Worm (Caenorhabditis elegans): Measurements from ENCODE around the gene Y38E10A.17.

DNA sequence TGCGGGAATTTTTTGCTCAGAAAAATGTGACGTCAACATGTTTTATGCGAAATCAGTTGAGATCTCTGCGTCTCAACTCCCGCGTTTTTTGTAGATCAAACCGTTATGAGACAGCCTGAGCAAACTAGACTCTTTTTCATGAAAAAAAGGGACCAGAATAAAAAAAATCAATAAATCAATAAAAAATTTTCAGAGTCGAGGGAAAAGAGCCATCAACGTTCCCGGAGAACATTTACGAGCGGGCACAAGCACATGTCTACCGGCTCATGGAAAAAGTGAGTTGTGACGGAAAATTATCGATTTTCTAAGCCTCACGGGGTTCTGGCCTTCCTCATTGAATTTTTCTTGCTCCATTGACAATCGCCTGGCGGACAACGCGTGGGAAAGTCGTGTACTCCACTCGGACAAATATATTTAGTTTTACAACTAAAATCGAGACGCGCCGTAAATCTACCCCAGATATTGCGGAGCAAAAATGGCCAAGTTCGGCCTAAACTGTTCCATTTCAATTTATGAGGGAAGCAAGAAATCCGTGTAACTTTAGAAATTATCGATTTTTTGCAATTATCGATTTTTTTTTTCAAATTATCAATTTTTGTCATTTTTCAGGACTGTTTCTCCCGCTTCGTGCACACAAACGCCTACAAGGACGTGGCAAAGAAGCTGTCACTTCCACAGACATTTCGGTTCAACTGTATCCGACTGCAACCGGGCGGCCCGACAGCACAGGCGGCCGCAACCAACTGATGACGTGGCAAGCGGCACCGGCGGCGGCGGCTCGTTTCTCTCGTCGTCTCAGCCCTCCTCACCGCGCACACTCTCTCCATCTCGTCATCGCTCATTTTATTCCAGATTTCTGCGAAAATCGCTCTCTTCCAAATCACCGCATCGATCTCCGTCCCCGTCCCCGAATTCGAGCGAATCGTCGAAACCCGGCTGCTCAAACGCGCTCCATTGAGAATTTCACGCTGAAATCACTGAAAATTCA lies 36.6 kb upstream of the Y38E10A.17 start:
- TF ChIP-seq tbx-2 (tag; optimal IDR thresholded peaks at IDR 0.05) (no peak), fkh-10 (GFP tag; optimal IDR thresholded peaks at IDR 0.05) (no peak), ama-1 (optimal IDR thresholded peaks at IDR 0.05) (no peak), eyg-1 (tag; optimal IDR thresholded peaks at IDR 0.05) (no peak), pat-9 (tag; optimal IDR thresholded peaks at IDR 0.05) (no peak), lin-11 (tag; optimal IDR thresholded peaks at IDR 0.05) (no peak), elt-2 (tag; optimal IDR thresholded peaks at IDR 0.05) (no peak), dmd-4 (tag; optimal IDR thresholded peaks at IDR 0.05; ENCODE audit: borderline replicate concordance) (no peak), madf-2 (tag; optimal IDR thresholded peaks at IDR 0.05) (no peak), ceh-24 (tag; optimal IDR thresholded peaks at IDR 0.05) (no peak), ahr-1 (tag; optimal IDR thresholded peaks at IDR 0.05) (no peak), ceh-48 (tag; optimal IDR thresholded peaks at IDR 0.05) (no peak)
